Fruit fly (Drosophila melanogaster) whole organism: Measurements from ENCODE around the gene Edc3.

Experiments
- CG8478 ChIP-seq: fragments of >200 bp; optimal IDR thresholded peaks from 2 replicates; lab custom pipeline; 2018; ENCODE audit warnings: inconsistent platforms
- Dll ChIP-seq: fragments of >200 bp; optimal IDR thresholded peaks from 2 replicates; lab custom pipeline; 2017

- no peak for TF ChIP-seq CG8478 (lab: Kevin White, UChicago)
- TF ChIP-seq Dll (lab: Kevin White, UChicago): no peak
These were observed 949 bp upstream of the Edc3 start for dm6 chr3L:17530471-17531149.
